Worm (Caenorhabditis elegans): ENCODE measurements around the gene Y73C8B.2.
A peak's percentile ranks its signal among the peaks of the same experiment; 100 is the strongest.

- TF ChIP-seq hmg-4 (GFP tag; optimal IDR thresholded peaks at IDR 0.05) = no peak
- TF ChIP-seq ama-1 (optimal IDR thresholded peaks at IDR 0.05) = no peak
- TF ChIP-seq B0310.2 (tag; optimal IDR thresholded peaks at IDR 0.05) = no peak
- no peak for TF ChIP-seq ceh-36 (tag; optimal IDR thresholded peaks at IDR 0.05)
- TF ChIP-seq flt-1 (GFP tag; IDR thresholded peaks at IDR 0.05) = no peak
- TF ChIP-seq hnd-1 (tag; optimal IDR thresholded peaks at IDR 0.05) = no peak
- TF ChIP-seq sea-1 (GFP tag; conservative IDR thresholded peaks at IDR 0.05) = no peak
- TF ChIP-seq scrt-1 (GFP tag; IDR thresholded peaks at IDR 0.05) = no peak
- peak; percentile 39; the same call in 1 of the 2 replicates for TF ChIP-seq tbx-11 (GFP tag; IDR thresholded peaks at IDR 0.05)
- TF ChIP-seq pes-1 (GFP tag; IDR thresholded peaks at IDR 0.05) = no peak
- no peak for TF ChIP-seq aly-1 (tag; optimal IDR thresholded peaks at IDR 0.05)
- no peak for TF ChIP-seq tra-4 (tag; optimal IDR thresholded peaks at IDR 0.05)
- no peak for TF ChIP-seq ceh-13 (GFP tag; optimal IDR thresholded peaks at IDR 0.05)
- TF ChIP-seq tbx-37 (GFP tag; conservative IDR thresholded peaks at IDR 0.05) = no peak
Measured at ce11 chrV:3194952-3195450, at the start of gene Y73C8B.2.
